Fruit fly (Drosophila melanogaster) S2 (cell line): ENCODE results near the gene ppk22.

Source experiments
- CG8478 ChIP-seq: fragments of >200 bp; optimal IDR thresholded peaks from 2 replicates; lab custom pipeline; 2018
- CTCF ChIP-seq, 2 experiments: fragments of >200 bp; optimal IDR thresholded peaks; 2 replicates each; lab custom pipeline; 2018

Gene ppk22

DNA sequence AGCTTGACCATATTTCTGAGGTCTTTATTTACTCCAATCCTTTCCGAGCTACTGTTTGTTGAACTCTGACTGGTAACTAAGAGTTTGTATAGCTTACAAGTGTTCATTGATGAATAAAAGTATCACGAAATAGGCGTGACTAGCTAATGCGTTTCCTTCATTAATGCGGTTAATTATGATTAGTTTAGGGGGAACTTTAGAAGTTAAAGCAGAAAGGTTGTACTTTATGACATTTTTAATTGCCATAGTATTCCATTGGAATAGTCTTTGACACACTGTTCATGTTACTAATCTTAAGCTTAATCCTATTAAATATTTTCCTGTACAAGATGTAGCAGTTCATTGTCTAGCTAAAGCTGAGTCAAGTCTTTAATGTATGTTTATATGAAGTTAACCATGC lies at the start of gene ppk22:
Gene ppk22, minus strand, starts transcription at position 101 of the 400 bp plus-strand sequence.
- TF ChIP-seq CG8478 (no peak), CTCF (optimal IDR thresholded peaks at IDR 0.05; lab: Kevin White, UChicago) (no peak)

DNA sequence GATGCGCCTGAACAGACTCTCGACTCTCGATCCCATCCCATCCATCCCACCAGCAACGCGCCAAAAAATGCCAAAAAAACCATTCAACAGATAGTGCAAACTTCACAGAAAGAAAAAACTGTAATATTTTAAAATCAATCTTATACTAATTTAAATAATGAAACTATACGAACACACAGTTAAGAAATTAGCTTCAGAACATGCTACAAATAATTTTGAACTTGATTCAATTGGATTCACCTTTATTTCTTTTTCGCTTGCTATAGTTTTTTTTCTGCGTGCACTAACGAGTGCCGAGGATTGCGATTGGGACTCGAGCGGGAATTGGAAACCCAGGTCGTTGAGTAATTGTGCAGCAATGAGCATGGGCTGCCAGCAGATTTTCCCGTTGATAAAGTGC lies 48.4 kb upstream of the ppk22 start:
- no peak for TF ChIP-seq CTCF (optimal IDR thresholded peaks at IDR 0.05; lab: Kevin White, UChicago)
- no peak for TF ChIP-seq CG8478

DNA sequence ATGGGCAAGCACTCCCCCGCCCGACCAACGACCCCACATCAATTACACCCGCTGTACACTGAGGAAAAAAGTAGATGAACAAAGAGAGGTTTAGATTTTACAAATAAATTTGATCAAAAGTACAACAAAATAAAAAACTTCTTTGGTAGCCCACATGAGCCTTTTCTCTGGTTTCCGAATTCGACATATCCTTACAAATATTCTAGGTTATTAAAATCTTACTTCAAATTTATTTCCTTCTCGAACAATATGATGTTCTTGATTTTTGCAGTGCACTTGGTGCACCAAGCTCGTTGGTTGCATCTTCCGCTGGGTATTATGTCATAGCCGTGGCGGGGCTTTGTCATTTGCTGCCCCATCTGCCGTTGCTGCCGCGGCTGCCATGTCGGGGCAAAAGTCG lies 47.0 kb upstream of the ppk22 start:
- TF ChIP-seq CG8478, result no peak
- no peak for TF ChIP-seq CTCF (optimal IDR thresholded peaks at IDR 0.05; lab: Kevin White, UChicago)

DNA sequence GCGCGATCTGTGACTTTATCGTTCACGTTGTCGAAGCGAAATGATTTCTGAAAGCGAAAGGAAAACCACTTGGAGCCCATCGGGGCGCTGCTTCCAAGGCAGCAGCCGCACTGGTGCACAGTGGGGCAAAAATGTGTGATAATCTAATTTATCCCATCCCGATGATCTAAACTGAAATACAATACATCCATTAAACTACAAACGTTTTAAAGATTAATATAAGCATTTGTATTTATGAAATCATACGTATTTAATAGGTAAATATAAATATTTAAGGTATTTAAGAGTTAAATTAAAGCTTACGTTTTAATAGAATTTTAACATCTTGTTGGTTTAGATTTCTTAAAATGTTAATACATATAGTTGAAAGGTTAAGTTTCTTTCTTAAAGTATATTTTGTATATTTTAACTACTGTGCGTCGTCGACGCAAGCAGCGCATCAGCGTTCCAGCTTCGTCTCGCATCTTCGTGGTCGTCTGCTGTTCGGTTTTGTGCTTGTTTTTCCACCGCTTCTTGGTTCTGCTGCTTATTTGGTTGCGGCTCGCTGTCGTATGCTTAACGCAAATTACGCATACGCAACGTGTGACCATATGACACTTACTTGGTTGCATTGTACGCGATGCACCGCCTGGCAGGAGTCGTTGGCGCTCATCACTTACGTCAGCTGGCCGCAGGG lies 46.5 kb upstream of the ppk22 start, which contains the start of gene CG13643:
Gene CG13643, minus strand, starts transcription at position 46 of the 676 bp plus-strand sequence.
- TF ChIP-seq CG8478 (no peak), CTCF (optimal IDR thresholded peaks at IDR 0.05; lab: Kevin White, UChicago) (no peak)

- TF ChIP-seq CTCF (optimal IDR thresholded peaks at IDR 0.05; lab: Kevin White, UChicago), result no peak
- TF ChIP-seq CG8478, result no peak
Measured at dm6 chr3R:24900816-24901215, 41.2 kb upstream of the ppk22 start, which contains the start of gene CG10845. Gene CG10845 (plus strand): TSS chr3R:24901116.

- TF ChIP-seq CTCF (optimal IDR thresholded peaks at IDR 0.05; lab: Kevin White, UChicago) (no peak), CG8478 (no peak)
Measured at dm6 chr3R:24894419-24895206, 35.0 kb upstream of the ppk22 start, which contains the start of the genes CG31121 and CG11069. Gene CG31121 (minus strand): TSS chr3R:24894605. Gene CG11069 (plus strand): TSS chr3R:24894742.

DNA sequence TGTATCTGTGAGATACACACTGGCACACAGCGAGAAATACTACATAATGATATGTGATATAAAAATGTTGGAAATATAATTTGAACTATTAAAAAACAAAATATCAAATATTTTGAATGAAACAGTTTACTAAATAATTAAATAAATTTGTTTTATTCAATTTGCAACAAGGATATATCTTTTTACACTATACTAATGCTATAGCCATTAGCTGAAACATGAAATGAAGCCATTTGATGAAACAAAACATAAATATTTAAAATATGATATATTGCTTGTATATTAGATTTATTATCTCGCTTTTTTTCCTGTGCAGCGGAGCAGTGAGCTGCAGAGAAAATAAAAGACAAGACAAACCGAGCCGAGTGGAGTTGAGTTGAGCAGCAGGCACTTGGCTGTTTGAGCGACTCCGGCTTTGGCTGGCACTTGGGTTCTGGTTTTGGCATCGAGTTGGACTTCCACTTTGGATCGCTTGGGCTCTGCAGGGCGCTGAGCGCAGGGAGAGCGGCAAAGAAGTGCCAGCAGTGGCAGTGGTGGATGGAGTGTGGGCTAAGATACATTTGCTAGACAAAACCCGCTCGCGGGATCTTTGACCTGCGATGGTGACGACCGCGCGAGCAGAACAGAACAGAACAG lies 33.8 kb upstream of the ppk22 start:
- no peak for TF ChIP-seq CG8478
- TF ChIP-seq CTCF (optimal IDR thresholded peaks at IDR 0.05; lab: Kevin White, UChicago), result no peak

- TF ChIP-seq CTCF (optimal IDR thresholded peaks at IDR 0.05; lab: Kevin White, UChicago) (no peak), CG8478 (no peak)
Measured at dm6 chr3R:24890919-24891318, 31.3 kb upstream of the ppk22 start.

dm6 chr3R:24890217-24890616 lies 30.6 kb upstream of the ppk22 start:
- TF ChIP-seq CTCF (optimal IDR thresholded peaks at IDR 0.05; lab: Kevin White, UChicago) (no peak), CG8478 (no peak)

dm6 chr3R:24889303-24889892 lies 29.8 kb upstream of the ppk22 start:
- TF ChIP-seq CTCF (optimal IDR thresholded peaks at IDR 0.05; lab: Kevin White, UChicago), result no peak
- no peak for TF ChIP-seq CG8478

DNA sequence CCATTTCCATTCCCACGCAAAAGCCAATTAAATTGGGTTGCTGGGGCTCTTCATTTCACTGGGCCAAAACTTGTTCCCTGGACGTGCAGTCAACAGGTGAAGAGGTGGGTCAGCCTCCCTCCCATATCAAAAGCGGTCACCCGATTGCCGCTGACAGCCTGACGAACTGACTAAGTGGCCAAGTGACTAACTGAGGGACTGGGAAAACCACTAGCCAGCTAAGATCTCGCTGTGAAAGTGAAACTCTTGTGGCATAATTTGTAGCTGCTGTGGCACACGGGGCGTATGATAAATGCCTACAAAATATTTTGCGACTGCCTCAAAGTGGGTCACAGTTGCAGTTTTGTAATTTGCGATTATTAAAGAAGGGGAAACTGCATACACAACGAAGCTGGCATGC lies 28.8 kb upstream of the ppk22 start:
- TF ChIP-seq CG8478 (no peak), CTCF (optimal IDR thresholded peaks at IDR 0.05; lab: Kevin White, UChicago) (no peak)

dm6 chr3R:24886470-24886869 lies 26.9 kb upstream of the ppk22 start:
- TF ChIP-seq CG8478, result no peak

DNA sequence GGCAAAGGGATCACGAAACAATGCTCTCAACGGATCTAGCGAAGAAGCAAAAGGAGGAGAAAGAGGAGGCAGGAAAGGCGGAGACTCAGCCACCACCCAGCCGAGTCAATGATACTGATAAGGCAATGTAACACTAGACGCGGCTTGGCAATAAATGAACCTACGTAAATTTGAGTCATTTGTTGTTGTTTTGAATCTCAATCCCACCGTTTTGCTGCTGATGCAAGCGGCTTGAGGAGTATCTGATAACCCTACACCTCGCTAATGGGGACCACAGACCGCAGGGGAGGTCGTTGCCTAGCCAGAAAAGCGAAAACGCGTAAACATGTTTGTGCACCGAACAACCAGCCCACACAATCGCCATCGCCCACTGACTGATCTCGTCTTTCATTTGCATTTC lies 19.1 kb upstream of the ppk22 start:
- TF ChIP-seq CG8478, result no peak
- no peak for TF ChIP-seq CTCF (optimal IDR thresholded peaks at IDR 0.05; lab: Kevin White, UChicago)

DNA sequence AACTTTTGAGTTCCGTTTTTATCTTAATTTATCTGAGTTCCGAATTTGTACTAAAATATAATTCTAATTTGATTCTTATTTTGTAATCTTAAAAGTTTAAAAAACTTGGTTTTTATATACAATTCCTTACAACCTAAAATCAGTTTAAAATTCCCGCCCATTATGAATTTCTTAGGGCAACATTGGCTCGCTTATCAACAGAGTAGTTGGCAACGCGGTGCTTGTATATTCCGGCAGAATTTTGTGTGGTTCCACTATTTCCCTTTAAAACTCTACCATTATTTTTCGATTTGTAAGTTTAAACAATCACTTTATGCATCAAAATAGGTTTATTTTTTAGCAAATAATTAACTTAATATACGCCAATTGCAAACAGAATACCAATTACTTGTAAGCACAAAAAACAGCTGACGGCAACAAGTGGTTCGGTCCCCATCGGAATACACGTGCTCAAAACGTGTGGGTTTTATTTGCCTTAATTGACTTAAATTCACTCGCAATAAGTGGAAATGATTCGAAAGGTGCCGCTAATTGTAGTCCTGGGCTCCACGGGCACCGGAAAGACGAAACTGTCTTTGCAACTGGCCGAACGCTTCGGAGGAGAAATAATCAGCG lies 17.3 kb upstream of the ppk22 start, which contains the start of the genes CG11089 and CG31381:
Gene CG11089, plus strand, starts transcription at position 203 of the 615 bp plus-strand sequence.
Gene CG31381, plus strand, starts transcription at position 203 of the 615 bp plus-strand sequence.
- no peak for TF ChIP-seq CTCF (optimal IDR thresholded peaks at IDR 0.05; lab: Kevin White, UChicago)
- TF ChIP-seq CG8478, result no peak
